Worm (Caenorhabditis elegans) whole organism, L1 larva: Measurements from ENCODE around the gene srw-77.
"Not testable (repeated sequence)": the region's sequence is repeated elsewhere in the genome, so short reads cannot be mapped to it uniquely, and the experiment has no call there.

ENCODE experiments used
- C04F5.9 ChIP-seq: sonication (generic microtip); optimal IDR thresholded peaks from 2 replicates; lab custom pipeline; 2016; ENCODE audit warnings: missing genetic modification characterization, missing compliant biosample characterization
- C16A3.4 ChIP-seq: fragments of 150-350 bp; optimal IDR thresholded peaks from 2 replicates; lab custom pipeline; 2014; ENCODE audit warnings: missing biosample characterization, missing genetic modification characterization
- ama-1 ChIP-seq: fragments of 150-350 bp; optimal IDR thresholded peaks from 2 replicates; lab custom pipeline; 2014
- efl-1 ChIP-seq, 4 experiments: fragments of 150-350 bp; optimal IDR thresholded peaks in 3 of 4; peaks in 1 of 4; 1 replicate in 1 of 4; 2 replicates in 3 of 4; lab custom pipeline; 2014; ENCODE audit warnings: missing biosample characterization in 2 of 4, missing genetic modification characterization in 2 of 4, missing genetic modification reagents in 2 of 4
- egl-13 ChIP-seq: sonication (generic microtip); optimal IDR thresholded peaks from 2 replicates; lab custom pipeline; 2016; ENCODE audit warnings: missing genotype, missing genetic modification reagents, missing genetic modification characterization, missing compliant biosample characterization
- egl-27 ChIP-seq, 2 experiments: fragments of 150-350 bp in 1 of 2; sonication (generic microtip); optimal IDR thresholded peaks; 3 replicates each; lab custom pipeline; 2017 to 2018; ENCODE audit warnings: missing biosample characterization in 2 of 2, missing genetic modification characterization in 2 of 2, missing genetic modification reagents in 2 of 2
- fkh-10 ChIP-seq: sonication (generic microtip); optimal IDR thresholded peaks from 2 replicates; lab custom pipeline; 2017; ENCODE audit warnings: missing biosample characterization, missing genetic modification reagents, missing genetic modification characterization
- hlh-4 ChIP-seq: sonication (generic microtip); optimal IDR thresholded peaks from 2 replicates; lab custom pipeline; 2016; ENCODE audit warnings: mild to moderate bottlenecking, missing genetic modification characterization, missing compliant biosample characterization
- hpl-2 ChIP-seq: fragments of 150-350 bp; optimal IDR thresholded peaks from 2 replicates; lab custom pipeline; 2014; ENCODE audit warnings: missing biosample characterization, missing genetic modification reagents, missing genetic modification characterization
- isw-1 ChIP-seq: fragments of 200-800 bp; sonication (Bioruptor generic); IDR thresholded peaks from 2 replicates; pipeline ENCODE4 v1.3.6; 2022; ENCODE audit warnings: missing genetic modification characterization, missing compliant biosample characterization
- jun-1 ChIP-seq: fragments of 150-350 bp; optimal IDR thresholded peaks from 2 replicates; lab custom pipeline; 2014; ENCODE audit warnings: missing biosample characterization, missing genetic modification reagents, missing genetic modification characterization
- mep-1 ChIP-seq: fragments of 150-350 bp; optimal IDR thresholded peaks from 2 replicates; lab custom pipeline; 2014; ENCODE audit warnings: missing biosample characterization, missing genetic modification characterization
- nhr-12 ChIP-seq: sonication (generic microtip); optimal IDR thresholded peaks from 2 replicates; lab custom pipeline; 2017; ENCODE audit warnings: missing biosample characterization, missing genetic modification characterization
- nhr-28 ChIP-seq: fragments of 150-350 bp; optimal IDR thresholded peaks from 2 replicates; lab custom pipeline; 2014; ENCODE audit warnings: missing biosample characterization, missing genetic modification characterization
- nhr-85 ChIP-seq: sonication (generic microtip); peaks from one replicate; lab custom pipeline; 2016; ENCODE audit warnings: missing genetic modification characterization, inconsistent platforms, missing compliant biosample characterization
- pag-3 ChIP-seq: sonication (generic microtip); optimal IDR thresholded peaks from 2 replicates; lab custom pipeline; 2017; ENCODE audit warnings: missing genetic modification characterization, mild to moderate bottlenecking, missing compliant biosample characterization, antibody characterized with exemption, borderline replicate concordance; ENCODE audit not compliant: insufficient read depth
- rnt-1 ChIP-seq: sonication (generic microtip); optimal IDR thresholded peaks from 2 replicates; lab custom pipeline; 2016; ENCODE audit warnings: mild to moderate bottlenecking, missing genetic modification characterization, moderate library complexity, missing compliant biosample characterization
- skn-1 ChIP-seq: fragments of 150-350 bp; optimal IDR thresholded peaks from 2 replicates; lab custom pipeline; 2014; ENCODE audit warnings: missing biosample characterization, missing genetic modification characterization
- sox-4 ChIP-seq: sonication (generic microtip); optimal IDR thresholded peaks from 2 replicates; lab custom pipeline; 2016; ENCODE audit warnings: missing genetic modification characterization, missing compliant biosample characterization
- unc-62 ChIP-seq: fragments of 150-350 bp; optimal IDR thresholded peaks from 2 replicates; lab custom pipeline; 2014; ENCODE audit warnings: missing biosample characterization, missing genetic modification reagents, missing genetic modification characterization
- unc-98 ChIP-seq: fragments of 200-800 bp; sonication (Bioruptor generic); IDR thresholded peaks from 2 replicates; pipeline ENCODE4 v1.3.6; 2022; ENCODE audit warnings: missing genetic modification characterization, missing compliant biosample characterization
- zag-1 ChIP-seq: fragments of 150-350 bp; optimal IDR thresholded peaks from 2 replicates; lab custom pipeline; 2014; ENCODE audit warnings: missing biosample characterization, missing genetic modification characterization
- zip-4 ChIP-seq: fragments of 200-800 bp; sonication (Bioruptor generic); optimal IDR thresholded peaks from 2 replicates; lab custom pipeline; 2018; ENCODE audit warnings: mild to moderate bottlenecking, missing genetic modification characterization, moderate library complexity, missing compliant biosample characterization

srw-77 gene

DNA sequence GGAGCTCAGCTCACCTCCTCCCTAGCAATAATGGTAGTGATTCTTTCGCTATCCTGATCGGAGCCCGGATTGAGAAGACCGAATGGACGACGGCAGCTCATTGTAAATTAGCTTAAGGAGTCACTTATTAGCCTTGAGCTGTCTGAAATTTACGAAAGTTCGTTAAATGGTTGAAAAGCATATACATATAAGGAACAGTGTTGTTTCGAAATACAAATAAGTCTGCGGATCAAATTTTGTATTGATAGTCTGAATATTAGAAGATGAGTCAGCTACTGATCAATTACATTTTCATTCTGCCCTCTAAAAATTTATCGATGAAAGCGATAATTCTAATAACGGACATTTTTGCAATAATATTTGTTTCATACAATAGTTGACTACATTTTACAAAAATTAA, 23.2 kb upstream of the srw-77 start, which contains the start of gene F14F8.14:
Gene F14F8.14, minus strand, starts transcription at position 101 of the 400 bp plus-strand sequence.
- TF ChIP-seq hpl-2 (GFP tag; lab: Kevin White, UChicago) (no peak), zag-1 (no peak), jun-1 (no peak), mep-1 (tag; lab: Kevin White, UChicago) (no peak), isw-1 (no peak), skn-1 (tag; lab: Kevin White, UChicago) (no peak), zip-4 (GFP tag; lab: Kevin White, UChicago) (no peak), ama-1 (lab: Kevin White, UChicago) (no peak), egl-13 (tag; lab: Kevin White, UChicago) (no peak)

DNA sequence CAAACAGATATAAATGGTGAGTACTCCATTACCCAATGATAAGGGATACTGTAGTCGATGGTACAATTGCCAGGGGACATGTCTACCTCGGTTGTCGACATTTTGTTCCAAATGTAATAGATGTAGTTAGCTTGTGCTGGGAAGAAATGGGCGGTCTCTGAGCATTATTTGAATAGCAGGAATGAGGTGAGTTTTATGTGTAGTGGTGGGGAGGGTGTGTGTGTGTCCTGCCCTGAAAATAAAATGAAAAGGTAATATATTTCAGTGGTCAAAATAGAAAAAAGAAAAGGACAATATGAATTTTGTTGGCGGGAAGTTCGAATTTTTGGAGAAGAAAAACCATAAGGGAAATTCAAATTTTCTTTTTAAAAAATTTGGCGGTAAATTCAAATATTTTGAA, 17.4 kb upstream of the srw-77 start, which contains the start of gene Y70C5B.2:
Gene Y70C5B.2, minus strand, starts transcription at position 101 of the 400 bp plus-strand sequence.
- not testable (repeated sequence) for TF ChIP-seq nhr-28 (tag; lab: Kevin White, UChicago); C04F5.9 (tag; lab: Kevin White, UChicago); unc-62

- TF ChIP-seq pag-3 (tag; lab: Kevin White, UChicago); unc-98 (GFP tag; lab: Robert Waterston, UW); rnt-1 (tag; lab: Kevin White, UChicago): not testable (repeated sequence)
Observed at ce11 chrV:16654242-16654641, 10.8 kb upstream of the srw-77 start, which contains the start of gene W06G6.15. W06G6.15 (plus strand) TSS chrV:16654542.

DNA sequence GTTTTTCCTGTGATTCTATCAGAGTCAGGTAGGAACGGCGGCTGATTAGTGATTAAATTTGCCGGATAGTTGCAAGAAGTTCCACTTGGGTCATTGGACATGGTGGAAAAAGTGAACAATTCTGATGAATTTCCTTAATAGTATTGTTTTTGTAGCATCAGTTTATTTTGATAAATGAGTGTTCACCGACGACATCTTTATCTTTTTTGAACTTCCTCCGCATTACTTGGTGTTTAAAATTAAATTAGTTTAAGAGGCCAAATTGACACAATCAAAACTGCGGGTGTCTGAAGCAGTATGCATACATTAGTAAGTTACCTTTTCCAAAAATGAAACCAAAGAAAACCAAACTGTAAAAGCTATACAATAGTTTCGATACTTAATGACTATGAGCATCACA, 5.7 kb upstream of the srw-77 start, which contains the start of gene W06G6.11:
Gene W06G6.11, minus strand, starts transcription at position 101 of the 400 bp plus-strand sequence.
- TF ChIP-seq sox-4, hlh-4, C16A3.4 (tag; lab: Kevin White, UChicago): not testable (repeated sequence)

DNA sequence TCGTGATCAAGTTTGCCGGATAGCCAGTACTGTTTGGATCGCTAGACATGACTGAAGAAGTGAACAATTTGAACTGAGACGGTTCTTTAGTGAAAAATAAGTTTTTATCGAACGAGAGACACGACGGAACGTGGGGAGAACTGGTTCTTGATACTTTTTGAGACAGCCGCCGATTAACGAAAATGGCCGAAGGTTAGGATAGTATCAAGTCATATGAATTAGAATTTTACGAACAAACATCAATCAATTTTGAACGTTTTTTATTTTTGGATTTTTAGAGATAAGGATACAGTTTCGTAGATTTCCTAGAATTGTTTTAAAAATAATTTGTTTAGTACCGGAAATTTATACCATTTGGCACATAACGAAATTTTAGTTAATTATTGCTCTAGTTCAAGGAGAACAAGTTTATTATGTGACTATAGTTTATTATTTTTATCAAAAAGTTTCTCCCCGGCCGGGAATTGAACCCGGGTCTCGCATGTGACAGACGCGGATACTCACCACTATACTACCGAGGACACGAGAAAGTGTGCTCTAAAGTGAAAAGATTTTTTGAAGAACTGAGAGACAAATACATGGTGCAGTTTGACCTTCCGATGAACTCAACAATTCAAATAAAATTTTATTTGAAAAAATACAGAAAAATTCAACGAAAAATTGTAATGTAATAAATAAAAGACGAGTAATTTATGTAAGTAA, 5.0 kb upstream of the srw-77 start, which contains the start of gene W06G6.20:
Gene W06G6.20, minus strand, starts transcription at position 51 of the 702 bp plus-strand sequence.
- TF ChIP-seq egl-27 (tag; optimal IDR thresholded peaks at IDR 0.05; lab: Kevin White, UChicago) (no peak), nhr-12 (tag; lab: Kevin White, UChicago) (no peak), zip-4 (GFP tag; lab: Kevin White, UChicago) (no peak), nhr-85 (tag; lab: Kevin White, UChicago) (peak; percentile 6), efl-1 (optimal IDR thresholded peaks at IDR 0.05; lab: Kevin White, UChicago) (no peak), efl-1 (GFP tag; optimal IDR thresholded peaks at IDR 0.05 in 1 of 2; lab: Kevin White, UChicago) (no peak)
- TF ChIP-seq, all 84 proteins: peak for 1

- no peak for TF ChIP-seq efl-1 (optimal IDR thresholded peaks at IDR 0.05; lab: Kevin White, UChicago)
- peak in 1 of 2 experiments; percentile 10 for TF ChIP-seq efl-1 (GFP tag; optimal IDR thresholded peaks at IDR 0.05 in 1 of 2; lab: Kevin White, UChicago)
- no peak for TF ChIP-seq hlh-4 (tag; lab: Kevin White, UChicago)
- TF ChIP-seq, all 84 proteins: peak for 1
Observed at ce11 chrV:16647093-16647492, 3.6 kb upstream of the srw-77 start, which contains the start of gene W06G6.10. W06G6.10 (minus strand) TSS chrV:16647193.

DNA sequence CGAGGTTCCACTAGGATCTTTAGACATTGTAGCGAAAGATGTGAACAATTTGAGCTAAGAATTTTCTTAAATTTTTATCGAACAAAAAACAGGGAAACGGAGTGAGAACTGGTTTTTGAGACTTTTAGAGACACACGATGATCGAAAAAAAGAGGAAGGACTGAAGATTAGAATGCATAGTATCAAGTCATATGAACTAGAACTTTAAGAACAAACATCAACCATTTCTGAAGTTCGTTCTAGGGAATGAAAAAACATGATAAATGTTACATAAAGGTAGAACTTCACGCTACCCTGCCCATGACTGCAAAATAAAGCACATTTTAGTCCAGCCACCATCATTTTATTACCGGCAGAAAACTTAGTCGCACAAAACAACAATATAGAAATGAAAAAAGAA, 2.9 kb upstream of the srw-77 start, which contains the start of gene W06G6.9:
Gene W06G6.9, minus strand, starts transcription at position 101 of the 400 bp plus-strand sequence.
- no peak for TF ChIP-seq fkh-10 (GFP tag; lab: Kevin White, UChicago)
- TF ChIP-seq, all 84 proteins: peak for 0
